Worm (Caenorhabditis elegans): ENCODE results near the gene T27E4.7.

DNA sequence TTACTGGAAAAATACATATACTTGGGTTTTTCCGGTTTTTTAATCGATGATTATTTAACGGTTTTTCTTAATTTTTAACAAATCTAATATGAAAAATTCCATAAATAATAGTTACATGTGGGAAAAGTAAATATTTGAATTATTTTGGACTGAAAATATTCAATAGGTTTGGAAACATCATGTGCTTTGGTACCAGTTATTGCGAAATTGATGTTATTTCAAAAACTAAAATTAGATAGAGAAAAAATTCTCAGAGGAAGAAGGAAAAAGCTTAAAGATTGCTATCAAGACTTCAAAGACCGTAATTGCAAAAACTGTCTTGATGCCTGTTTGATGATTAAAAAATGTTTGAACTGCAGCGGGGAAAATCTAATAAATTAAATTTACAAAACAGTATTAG lies 11.1 kb downstream of the T27E4.7 start:
- no peak for TF ChIP-seq che-1 (tag; optimal IDR thresholded peaks at IDR 0.05)
- TF ChIP-seq lin-11 (tag; optimal IDR thresholded peaks at IDR 0.05): no peak
- no peak for TF ChIP-seq unc-3 (GFP tag; conservative IDR thresholded peaks at IDR 0.05)
- no peak for TF ChIP-seq unc-3 (tag; optimal IDR thresholded peaks at IDR 0.05)
- no peak for TF ChIP-seq unc-55 (GFP tag; optimal IDR thresholded peaks at IDR 0.05)
- TF ChIP-seq ets-4 (tag; optimal IDR thresholded peaks at IDR 0.05): no peak
- no peak for TF ChIP-seq ama-1 (optimal IDR thresholded peaks at IDR 0.05)
- TF ChIP-seq hlh-13 (GFP tag; optimal IDR thresholded peaks at IDR 0.05): no peak
- no peak for TF ChIP-seq nfya-1 (tag; optimal IDR thresholded peaks at IDR 0.05)
- TF ChIP-seq eyg-1 (tag; optimal IDR thresholded peaks at IDR 0.05): no peak
- no peak for TF ChIP-seq T23F11.4 (GFP tag; optimal IDR thresholded peaks at IDR 0.05)
- no peak for TF ChIP-seq unc-86 (tag; optimal IDR thresholded peaks at IDR 0.05)
- no peak for TF ChIP-seq nhr-11 (tag; optimal IDR thresholded peaks at IDR 0.05)
- TF ChIP-seq ceh-31 (tag; optimal IDR thresholded peaks at IDR 0.05): no peak

All from whole organism, late embryonic.